Worm (Caenorhabditis elegans) whole organism, L3 larva: ENCODE results near the gene try-8.

Source experiments
- ama-1 ChIP-seq: fragments of 150-350 bp; optimal IDR thresholded peaks from 2 replicates; lab custom pipeline; 2018
- ceh-16 ChIP-seq: sonication (generic microtip); optimal IDR thresholded peaks from 2 replicates; lab custom pipeline; 2017; ENCODE audit warnings: missing biosample characterization, missing genetic modification characterization
- ceh-82 ChIP-seq: fragments of 150-350 bp; optimal IDR thresholded peaks from 2 replicates; lab custom pipeline; 2014; ENCODE audit warnings: missing biosample characterization, missing genetic modification characterization
- egl-27 ChIP-seq: sonication (generic microtip); optimal IDR thresholded peaks from 4 replicates; lab custom pipeline; 2017; ENCODE audit warnings: missing biosample characterization, missing genetic modification reagents, missing genetic modification characterization
- elt-2 ChIP-seq: sonication (generic microtip); optimal IDR thresholded peaks from 2 replicates; lab custom pipeline; 2016; ENCODE audit warnings: missing genetic modification reagents, mild to moderate bottlenecking, missing genetic modification characterization, missing compliant biosample characterization
- jun-1 ChIP-seq: fragments of 150-350 bp; optimal IDR thresholded peaks from 2 replicates; lab custom pipeline; 2014; ENCODE audit warnings: missing biosample characterization, missing genetic modification reagents, missing genetic modification characterization
- mdl-1 ChIP-seq: fragments of 150-350 bp; optimal IDR thresholded peaks from 2 replicates; lab custom pipeline; 2014; ENCODE audit warnings: missing biosample characterization, missing genetic modification characterization
- nhr-28 ChIP-seq: fragments of 150-350 bp; optimal IDR thresholded peaks from 2 replicates; lab custom pipeline; 2014; ENCODE audit warnings: missing biosample characterization, missing genetic modification characterization
- nhr-67 ChIP-seq: fragments of 150-350 bp; optimal IDR thresholded peaks from 2 replicates; lab custom pipeline; 2014; ENCODE audit warnings: missing biosample characterization, missing genetic modification characterization
- nhr-77 ChIP-seq: fragments of 150-350 bp; optimal IDR thresholded peaks from 2 replicates; lab custom pipeline; 2014; ENCODE audit warnings: missing biosample characterization, missing genetic modification characterization
- pha-4 ChIP-seq: fragments of 150-350 bp; optimal IDR thresholded peaks from 2 replicates; lab custom pipeline; 2014; ENCODE audit warnings: missing biosample characterization, missing genetic modification reagents, missing genetic modification characterization
- snpc-4 ChIP-seq: fragments of 150-350 bp; optimal IDR thresholded peaks from 2 replicates; lab custom pipeline; 2014; ENCODE audit warnings: missing biosample characterization, missing genetic modification characterization
- zag-1 ChIP-seq: fragments of 150-350 bp; optimal IDR thresholded peaks from 2 replicates; lab custom pipeline; 2014; ENCODE audit warnings: missing biosample characterization, missing genetic modification characterization
- ztf-4 ChIP-seq: fragments of 150-350 bp; optimal IDR thresholded peaks from 2 replicates; lab custom pipeline; 2014; ENCODE audit warnings: missing biosample characterization, missing genetic modification characterization

- TF ChIP-seq jun-1 (tag; lab: Kevin White, UChicago) (no peak), ztf-4 (tag; lab: Kevin White, UChicago) (no peak), nhr-28 (no peak), ama-1 (lab: Kevin White, UChicago) (no peak), nhr-67 (tag; lab: Kevin White, UChicago) (no peak), zag-1 (tag; lab: Kevin White, UChicago) (no peak), snpc-4 (tag; lab: Kevin White, UChicago) (no peak), nhr-77 (tag; lab: Kevin White, UChicago) (no peak), egl-27 (tag; lab: Kevin White, UChicago) (no peak), elt-2 (tag; lab: Kevin White, UChicago) (no peak), ceh-82 (no peak), ceh-16 (no peak), pha-4 (no peak), mdl-1 (tag; lab: Kevin White, UChicago) (no peak)
Measured at ce11 chrV:7464696-7465095, 10.6 kb upstream of the try-8 start, which contains the start of gene srh-89.
